Worm (Caenorhabditis elegans) whole organism, midembryonic: ENCODE measurements around the gene C55A6.7.

ENCODE experiments used
- T22C8.4 ChIP-seq: fragments of 200-800 bp; sonication (Bioruptor generic); IDR thresholded peaks from 2 replicates; pipeline ENCODE4 v1.3.6; 2022; ENCODE audit warnings: missing genetic modification characterization, missing compliant biosample characterization
- cog-1 ChIP-seq: sonication (generic microtip); optimal IDR thresholded peaks from 2 replicates; lab custom pipeline; 2016; ENCODE audit warnings: missing genetic modification characterization, missing compliant biosample characterization
- flt-1 ChIP-seq: fragments of 200-800 bp; sonication (Bioruptor generic); IDR thresholded peaks from 2 replicates; pipeline ENCODE4 v1.3.6; 2022; ENCODE audit warnings: missing genetic modification characterization, missing compliant biosample characterization
- klf-2 ChIP-seq: fragments of 200-800 bp; sonication (Bioruptor generic); conservative IDR thresholded peaks from 2 replicates; pipeline ENCODE4 v1.3.6; 2022; ENCODE audit warnings: missing genetic modification reagents, missing genetic modification characterization, missing compliant biosample characterization
- med-1 ChIP-seq: sonication (generic microtip); optimal IDR thresholded peaks from 2 replicates; lab custom pipeline; 2017; ENCODE audit warnings: missing genetic modification characterization, mild to moderate bottlenecking, missing compliant biosample characterization, antibody characterized with exemption, missing genetic modification reagents; ENCODE audit not compliant: insufficient read depth
- ref-1 ChIP-seq: fragments of 200-800 bp; sonication (Bioruptor generic); conservative IDR thresholded peaks from 2 replicates; pipeline ENCODE4 v1.3.6; 2022; ENCODE audit warnings: missing genetic modification reagents, missing genetic modification characterization, missing compliant biosample characterization
- tab-1 ChIP-seq: fragments of 200-800 bp; sonication (Bioruptor generic); IDR thresholded peaks from 2 replicates; pipeline ENCODE4 v1.3.6; 2022; ENCODE audit warnings: missing genetic modification characterization, missing compliant biosample characterization
- ztf-23 ChIP-seq: fragments of 200-800 bp; sonication (Bioruptor generic); IDR thresholded peaks from 2 replicates; pipeline ENCODE4 v1.3.6; 2022; ENCODE audit warnings: missing genetic modification reagents, missing genetic modification characterization, missing compliant biosample characterization
- ztf-29 ChIP-seq: fragments of 200-800 bp; sonication (Bioruptor generic); IDR thresholded peaks from 2 replicates; pipeline ENCODE4 v1.3.6; 2022; ENCODE audit warnings: missing genetic modification reagents, missing genetic modification characterization, missing compliant biosample characterization

Gene C55A6.7

DNA sequence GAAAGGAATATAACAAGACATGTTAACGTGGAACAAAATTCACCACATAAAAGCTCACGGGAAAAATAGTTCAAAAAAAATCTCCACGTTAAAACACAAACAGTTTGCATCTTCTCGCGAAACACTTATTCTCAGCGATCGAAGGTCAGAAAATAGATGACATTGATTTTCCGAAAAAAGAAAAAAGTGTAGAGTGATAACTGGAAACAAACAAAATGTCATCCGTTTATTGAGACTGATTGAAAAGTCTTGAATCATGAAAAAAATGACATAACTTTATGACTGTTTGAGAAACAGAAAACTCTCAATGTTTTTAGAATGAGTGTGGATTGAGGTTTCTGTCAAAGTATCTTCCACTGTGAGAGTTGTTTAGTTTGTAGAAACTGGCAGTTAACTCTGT, 2.5 kb downstream of the C55A6.7 start, which contains the start of gene C55A6.4:
TSS of gene C55A6.4 (minus strand) at position 101 of the 400 bp plus-strand sequence.
- no peak for TF ChIP-seq ztf-29
- TF ChIP-seq ref-1 (GFP tag; lab: Robert Waterston, UW), result no peak
- no peak for TF ChIP-seq T22C8.4 (GFP tag; lab: Robert Waterston, UW)
- TF ChIP-seq tab-1 (GFP tag; lab: Robert Waterston, UW), result no peak
- no peak for TF ChIP-seq med-1 (GFP tag; lab: Kevin White, UChicago)
- no peak for TF ChIP-seq klf-2 (GFP tag; lab: Robert Waterston, UW)
- TF ChIP-seq cog-1, result no peak
- no peak for TF ChIP-seq flt-1 (GFP tag; lab: Robert Waterston, UW)
- TF ChIP-seq ztf-23, result no peak

DNA sequence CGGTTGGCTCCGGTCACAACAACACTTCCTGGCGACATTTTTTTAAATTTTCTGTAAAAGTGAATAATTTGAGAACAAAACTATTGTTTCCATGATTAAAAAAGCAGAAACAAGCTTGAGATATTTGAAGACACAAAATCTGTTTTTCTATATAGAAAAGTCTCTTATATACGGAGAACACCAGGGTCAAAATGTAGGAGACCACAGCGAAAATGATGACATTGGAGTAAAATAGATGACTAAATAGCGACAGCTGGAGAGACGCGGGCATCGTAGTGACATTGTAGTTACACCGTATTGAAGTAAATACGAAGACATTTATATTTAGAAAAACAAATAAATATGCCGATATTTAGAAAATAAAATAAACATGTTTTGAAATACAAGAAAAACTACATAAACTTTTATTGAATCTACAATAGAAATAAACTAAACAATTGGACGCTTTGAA, 4.2 kb downstream of the C55A6.7 start, which contains the start of gene sdz-8:
TSS of gene sdz-8 (minus strand) at position 51 of the 451 bp plus-strand sequence.
- TF ChIP-seq med-1 (GFP tag; lab: Kevin White, UChicago) (no peak), cog-1 (no peak), klf-2 (GFP tag; lab: Robert Waterston, UW) (no peak), T22C8.4 (GFP tag; lab: Robert Waterston, UW) (no peak), tab-1 (GFP tag; lab: Robert Waterston, UW) (no peak), ztf-23 (no peak), flt-1 (GFP tag; lab: Robert Waterston, UW) (no peak), ref-1 (GFP tag; lab: Robert Waterston, UW) (no peak), ztf-29 (no peak)

DNA sequence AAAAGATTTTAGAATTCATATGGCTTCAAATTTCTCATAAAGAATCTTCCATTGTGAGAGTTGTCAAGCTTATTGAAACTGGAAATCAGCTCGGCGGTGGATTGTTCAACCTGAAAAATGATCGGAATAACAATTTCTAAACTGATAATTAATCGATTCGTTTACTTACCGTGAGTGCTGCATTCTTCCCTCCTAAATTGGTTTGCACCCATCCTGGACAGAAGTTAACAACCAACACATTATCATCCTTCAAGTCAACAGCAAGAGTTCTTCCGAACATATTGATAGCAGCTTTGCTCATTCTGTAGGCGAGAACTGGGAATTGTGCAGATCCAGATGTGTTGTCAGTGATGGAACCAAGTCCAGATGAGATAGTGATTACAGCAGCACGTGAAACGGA, 5.2 kb downstream of the C55A6.7 start:
- TF ChIP-seq ztf-29, result no peak
- no peak for TF ChIP-seq med-1 (GFP tag; lab: Kevin White, UChicago)
- no peak for TF ChIP-seq cog-1
- TF ChIP-seq klf-2 (GFP tag; lab: Robert Waterston, UW), result no peak

DNA sequence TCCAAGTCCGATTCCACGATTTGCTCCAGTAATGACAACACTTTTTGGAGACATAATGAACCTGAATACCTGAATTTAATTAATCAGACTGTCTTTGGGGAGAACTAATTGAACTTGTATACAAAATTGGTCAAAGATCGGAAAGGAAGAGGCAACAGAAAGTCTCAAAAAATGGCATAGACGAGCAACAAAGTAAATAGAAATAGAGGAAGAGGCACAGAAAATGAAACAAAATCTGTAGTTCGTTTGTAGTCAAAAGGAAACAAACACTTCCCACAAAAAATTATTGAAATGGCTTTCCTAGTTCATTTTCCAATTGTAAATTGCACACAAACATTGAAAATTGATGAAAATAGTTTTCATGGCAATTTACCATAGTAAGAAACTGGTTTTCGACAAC, 5.7 kb downstream of the C55A6.7 start, which contains the start of gene C55A6.6:
TSS of gene C55A6.6 (minus strand) at position 61 of the 400 bp plus-strand sequence.
- TF ChIP-seq ref-1 (GFP tag; lab: Robert Waterston, UW) (no peak), tab-1 (GFP tag; lab: Robert Waterston, UW) (no peak), med-1 (GFP tag; lab: Kevin White, UChicago) (no peak), T22C8.4 (GFP tag; lab: Robert Waterston, UW) (no peak), ztf-23 (no peak), flt-1 (GFP tag; lab: Robert Waterston, UW) (no peak), klf-2 (GFP tag; lab: Robert Waterston, UW) (no peak), cog-1 (no peak), ztf-29 (no peak)

DNA sequence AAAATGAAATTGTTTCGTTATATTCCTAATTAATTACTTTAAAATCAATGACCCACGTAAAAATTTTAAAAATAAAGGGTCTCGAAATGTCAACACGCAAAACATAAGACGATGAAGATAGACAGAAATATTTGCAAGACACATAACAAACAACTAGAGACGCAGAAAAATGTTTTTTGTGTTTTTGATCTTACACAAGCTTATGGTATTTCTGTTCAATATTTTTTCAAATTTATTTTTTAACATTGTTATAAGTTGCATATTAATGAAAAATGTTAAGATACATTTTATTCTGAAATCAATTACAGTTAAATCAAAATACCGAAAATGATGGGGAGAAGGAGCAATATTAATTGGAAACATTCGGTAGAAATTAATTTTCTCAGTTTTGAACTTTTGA, 6.9 kb downstream of the C55A6.7 start, which contains the start of gene C55A6.3:
TSS of gene C55A6.3 (minus strand) at position 101 of the 400 bp plus-strand sequence.
- no peak for TF ChIP-seq flt-1 (GFP tag; lab: Robert Waterston, UW)
- no peak for TF ChIP-seq klf-2 (GFP tag; lab: Robert Waterston, UW)
- TF ChIP-seq T22C8.4 (GFP tag; lab: Robert Waterston, UW), result no peak
- TF ChIP-seq ztf-23, result no peak
- no peak for TF ChIP-seq med-1 (GFP tag; lab: Kevin White, UChicago)
- no peak for TF ChIP-seq cog-1
- TF ChIP-seq tab-1 (GFP tag; lab: Robert Waterston, UW), result no peak
- no peak for TF ChIP-seq ztf-29
- no peak for TF ChIP-seq ref-1 (GFP tag; lab: Robert Waterston, UW)

DNA sequence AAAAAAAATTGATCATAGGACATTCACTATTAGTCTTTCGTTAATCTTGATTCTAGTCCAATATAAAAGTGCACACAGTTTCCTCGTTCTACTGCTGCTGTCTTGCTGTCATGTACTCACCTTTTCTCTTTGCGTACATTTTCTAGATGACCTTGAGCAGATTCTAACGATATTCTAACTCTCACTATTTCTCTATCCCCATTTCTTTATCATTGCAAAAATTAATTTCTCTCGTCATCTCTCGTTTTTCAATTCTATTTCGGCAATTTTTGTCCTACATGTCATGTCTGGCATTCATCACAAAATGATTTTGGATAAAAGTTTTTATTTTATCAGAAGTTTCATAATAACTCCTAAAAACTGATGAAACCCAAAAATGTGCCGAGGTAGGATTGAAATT, 11.6 kb downstream of the C55A6.7 start, which contains the start of gene ttll-5:
TSS of gene ttll-5 (plus strand) at position 288 of the 400 bp plus-strand sequence.
- TF ChIP-seq T22C8.4 (GFP tag; lab: Robert Waterston, UW) (no peak), flt-1 (GFP tag; lab: Robert Waterston, UW) (no peak), tab-1 (GFP tag; lab: Robert Waterston, UW) (no peak), ref-1 (GFP tag; lab: Robert Waterston, UW) (no peak), klf-2 (GFP tag; lab: Robert Waterston, UW) (no peak), med-1 (GFP tag; lab: Kevin White, UChicago) (no peak), ztf-23 (no peak), cog-1 (no peak), ztf-29 (no peak)

DNA sequence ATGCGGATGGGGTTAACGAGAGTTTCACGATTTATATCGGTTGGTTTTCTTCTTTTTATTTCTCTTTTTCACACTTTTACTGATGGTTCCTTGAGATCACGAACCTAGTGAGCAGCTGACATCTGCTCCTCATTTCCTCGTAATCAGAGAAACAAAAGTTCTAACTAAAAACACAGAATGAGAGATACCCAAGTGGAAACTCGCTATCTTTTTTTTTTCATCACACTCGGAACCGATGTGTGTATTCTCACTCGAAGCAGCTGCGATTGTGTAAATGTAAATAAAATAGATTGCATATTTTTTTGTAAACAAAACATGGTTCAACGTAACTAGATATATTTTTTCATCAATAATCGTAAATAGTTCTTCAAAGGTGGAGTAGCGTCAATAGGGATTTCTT, 14.0 kb downstream of the C55A6.7 start:
- TF ChIP-seq flt-1 (GFP tag; lab: Robert Waterston, UW) (no peak), med-1 (GFP tag; lab: Kevin White, UChicago) (no peak), T22C8.4 (GFP tag; lab: Robert Waterston, UW) (no peak), ztf-23 (no peak), ztf-29 (no peak), tab-1 (GFP tag; lab: Robert Waterston, UW) (no peak), ref-1 (GFP tag; lab: Robert Waterston, UW) (no peak), cog-1 (no peak)

DNA sequence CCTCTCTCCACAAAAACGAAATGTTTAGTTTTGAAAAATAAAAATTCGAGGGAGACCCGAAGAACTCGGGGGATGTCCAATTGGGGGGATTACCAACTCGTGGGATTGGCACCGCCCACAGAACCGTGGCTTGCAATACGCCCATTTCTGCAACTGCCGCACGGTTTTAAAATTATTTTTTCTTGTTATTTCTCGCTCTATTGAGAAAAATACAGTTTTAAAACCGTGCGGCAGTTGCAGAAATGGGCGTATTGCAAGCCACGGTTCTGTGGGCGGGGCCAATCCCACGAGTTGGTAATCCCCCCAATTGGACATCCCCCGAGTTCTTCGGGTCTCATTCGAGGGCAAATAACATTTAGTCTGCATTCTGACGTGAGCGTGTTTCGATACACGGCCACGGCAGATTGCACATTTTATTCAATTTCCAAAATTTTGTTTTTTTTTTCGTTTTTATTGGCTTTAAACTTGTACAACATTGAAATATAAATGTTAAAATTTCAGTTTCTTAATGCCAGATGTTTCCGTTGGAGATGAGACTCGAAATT, 15.4 kb downstream of the C55A6.7 start, which contains the start of the genes C55A6.1 and C55A6.10:
TSS of gene C55A6.1 (minus strand) at position 116 of the 545 bp plus-strand sequence.
TSS of gene C55A6.10 (plus strand) at position 495 of the 545 bp plus-strand sequence.
- TF ChIP-seq cog-1, result peak; percentile 1
- 0 out of 2 replicates have a peak, but pooled peaks have one; percentile 24 for TF ChIP-seq flt-1 (GFP tag; lab: Robert Waterston, UW)
- 0 out of 2 replicates have a peak, but pooled peaks have one; percentile 39 for TF ChIP-seq tab-1 (GFP tag; lab: Robert Waterston, UW)
- peak; percentile 68; the same call in 1 of the 2 replicates for TF ChIP-seq ztf-23

DNA sequence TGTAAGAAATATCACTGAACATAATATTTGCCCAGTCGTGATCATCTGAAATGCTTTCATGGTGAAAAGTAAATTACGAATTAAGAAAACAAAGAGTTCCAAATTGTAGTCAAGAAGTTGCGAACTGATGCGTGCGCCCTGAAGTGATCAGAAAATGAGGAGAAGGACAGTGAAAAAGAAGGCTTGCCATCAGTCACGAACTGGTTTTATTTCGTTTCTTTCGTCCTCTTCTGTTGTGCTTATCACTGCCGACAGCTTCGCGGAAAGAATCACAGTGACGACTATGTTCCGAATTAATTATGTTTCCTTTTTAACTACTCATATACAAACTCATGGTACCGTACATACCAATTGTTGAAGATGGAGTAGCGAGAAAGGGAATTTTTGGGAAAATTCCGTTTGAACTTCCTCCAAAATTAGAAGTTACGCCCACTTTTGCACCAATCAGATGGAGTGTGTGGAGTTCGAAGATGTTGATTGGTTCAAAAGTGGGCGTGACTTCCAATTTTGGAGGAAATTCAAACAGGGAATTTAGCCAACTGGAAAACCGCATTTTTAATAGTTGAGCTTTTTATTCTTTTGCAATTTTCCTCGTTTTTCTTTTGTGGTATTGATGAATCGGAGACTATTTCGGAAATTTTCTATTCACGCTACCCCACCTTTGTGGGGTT, 17.1 kb downstream of the C55A6.7 start, which contains the start of gene C55A6.12:
TSS of gene C55A6.12 (minus strand) at position 51 of the 671 bp plus-strand sequence.
- TF ChIP-seq tab-1 (GFP tag; lab: Robert Waterston, UW) (no peak), flt-1 (GFP tag; lab: Robert Waterston, UW) (no peak), ztf-23 (0 out of 2 replicates have a peak, but pooled peaks have one; percentile 32)
